Fruit fly (Drosophila melanogaster): ENCODE results near the gene S6kII.

The S6kII gene

DNA sequence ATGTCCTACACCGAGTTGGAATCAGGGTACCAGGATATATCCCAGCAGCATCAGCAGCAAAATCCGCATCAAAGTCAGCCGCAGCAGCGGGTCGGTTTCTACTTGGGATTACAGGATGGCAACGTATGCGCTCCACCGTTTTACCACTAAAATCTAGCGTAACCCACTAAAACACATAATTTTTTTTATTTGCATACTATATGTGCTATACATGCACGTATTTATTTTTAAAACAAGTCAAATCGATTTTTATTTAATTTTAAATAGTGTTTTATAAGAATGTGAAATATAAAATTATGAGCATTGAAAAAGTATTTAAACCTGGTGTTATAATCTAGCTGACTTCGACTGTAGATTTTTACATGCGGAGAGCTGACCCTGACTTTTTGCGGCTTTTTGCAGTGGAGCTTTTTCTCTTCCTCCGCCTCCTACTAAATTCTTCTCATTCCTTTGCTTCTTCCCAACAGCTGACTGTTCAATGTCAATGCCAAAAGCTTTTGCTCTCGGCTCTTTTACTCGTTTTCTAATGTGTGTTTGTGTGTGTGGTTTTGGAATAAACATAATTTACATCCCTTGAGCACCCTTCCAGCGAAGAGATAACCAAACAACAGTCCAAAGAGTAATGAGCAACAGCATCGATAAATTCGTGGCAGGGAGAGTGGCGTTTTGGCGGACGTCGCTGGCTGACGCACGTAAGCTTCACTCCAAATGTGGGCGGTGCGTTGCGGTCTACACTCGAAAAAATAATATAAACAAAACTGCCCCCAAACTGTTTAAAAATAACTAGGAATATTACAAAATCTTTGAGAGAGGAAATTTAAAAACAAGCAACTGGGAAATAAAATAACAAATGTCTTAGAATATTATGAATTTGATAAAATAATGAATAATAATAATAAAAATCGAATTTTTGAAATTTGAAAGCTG is 41.8 kb upstream of the S6kII start (continued):
- no peak for TF ChIP-seq Nf-YA (GFP tag; IDR thresholded peaks at IDR 0.05)
- no peak for TF ChIP-seq CG10274 (GFP tag; optimal IDR thresholded peaks at IDR 0.05)
- peak; percentile 6 for TF ChIP-seq CG15514 (GFP tag; optimal IDR thresholded peaks at IDR 0.05)
- TF ChIP-seq jigr1 (GFP tag; IDR thresholded peaks at IDR 0.05): no peak
- TF ChIP-seq peb (GFP tag; IDR thresholded peaks at IDR 0.05): no peak
- no peak for TF ChIP-seq CG17912 (GFP tag; optimal IDR thresholded peaks at IDR 0.05)
- peak; percentile 55; the same call in 1 of the 2 replicates for TF ChIP-seq CG17328 (GFP tag; IDR thresholded peaks at IDR 0.05)
- TF ChIP-seq CG11093 (GFP tag; IDR thresholded peaks at IDR 0.05): 0 out of 3 replicates have a peak, but pooled peaks have one; percentile 33
- TF ChIP-seq CG8388 (GFP tag; optimal IDR thresholded peaks at IDR 0.05): peak; percentile 6
- no peak for TF ChIP-seq Atf3 (GFP tag; optimal IDR thresholded peaks at IDR 0.05)
- TF ChIP-seq Drgx (GFP tag; IDR thresholded peaks at IDR 0.05): no peak
- TF ChIP-seq ato (GFP tag; IDR thresholded peaks at IDR 0.05; ENCODE audit: partially characterized antibody): no peak
- no peak for TF ChIP-seq kni (GFP tag; optimal IDR thresholded peaks at IDR 0.05)
- no peak for TF ChIP-seq CG1529 (GFP tag; optimal IDR thresholded peaks at IDR 0.05)
- TF ChIP-seq tgo (GFP tag; IDR thresholded peaks at IDR 0.05): peak; percentile 59; the same call in 2 of the 3 replicates
- peak; percentile 56; the same call in 1 of the 2 replicates for TF ChIP-seq vvl (GFP tag; IDR thresholded peaks at IDR 0.05)
- peak; percentile 44 for TF ChIP-seq grau (tag; optimal IDR thresholded peaks at IDR 0.05)
- TF ChIP-seq ara (GFP tag; IDR thresholded peaks at IDR 0.05): no peak
- TF ChIP-seq lola (GFP tag; optimal IDR thresholded peaks at IDR 0.05): no peak
- 0 out of 3 replicates have a peak, but pooled peaks have one; percentile 48 for TF ChIP-seq CG34422 (GFP tag; IDR thresholded peaks at IDR 0.05)
- TF ChIP-seq CG10462 (GFP tag; optimal IDR thresholded peaks at IDR 0.05): no peak
- no peak for TF ChIP-seq CG33213 (GFP tag; optimal IDR thresholded peaks at IDR 0.05)

DNA sequence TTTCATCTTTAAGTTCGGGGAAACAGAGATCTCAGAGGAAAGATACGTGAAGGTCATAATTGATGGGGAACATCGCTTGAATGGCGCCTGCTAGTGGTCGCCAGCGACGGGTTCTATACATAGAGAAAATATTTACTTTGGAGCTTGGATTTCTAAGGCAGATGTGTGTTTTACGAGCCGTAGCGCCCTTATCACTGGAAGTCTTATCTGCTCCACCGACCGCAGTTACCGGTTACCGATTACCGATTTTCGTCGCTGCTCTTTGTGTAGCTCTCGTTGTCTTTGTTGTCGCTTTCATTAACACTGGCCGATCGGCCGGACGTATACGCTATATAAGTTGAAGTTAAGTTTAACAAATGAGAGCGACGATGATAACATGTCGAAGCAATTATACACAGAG is 39.2 kb upstream of the S6kII start:
- no peak for TF ChIP-seq gfzf (GFP tag; optimal IDR thresholded peaks at IDR 0.05)
- TF ChIP-seq CG10543 (GFP tag; optimal IDR thresholded peaks at IDR 0.05): peak; percentile 36
- no peak for TF ChIP-seq CG12219 (GFP tag; optimal IDR thresholded peaks at IDR 0.05)
- no peak for TF ChIP-seq CG9215 (GFP tag; IDR thresholded peaks at IDR 0.05)
- 0 out of 4 replicates have a peak, but pooled peaks have one; percentile 43 for TF ChIP-seq chinmo (GFP tag; IDR thresholded peaks at IDR 0.05; ENCODE audit: partially characterized antibody)
- no peak for TF ChIP-seq CG8924 (tag; optimal IDR thresholded peaks at IDR 0.05)
- no peak for TF ChIP-seq NFAT (GFP tag; IDR thresholded peaks at IDR 0.05)
- no peak for TF ChIP-seq CG17802 (tag; optimal IDR thresholded peaks at IDR 0.05)
- peak; percentile 18; the same call in 1 of the 2 replicates for TF ChIP-seq amos (GFP tag; IDR thresholded peaks at IDR 0.05; ENCODE audit: partially characterized antibody)
- TF ChIP-seq CTCF (GFP tag; optimal IDR thresholded peaks at IDR 0.05): no peak
- TF ChIP-seq mirr (GFP tag; optimal IDR thresholded peaks at IDR 0.05): peak; percentile 55
- TF ChIP-seq crol (GFP tag; IDR thresholded peaks at IDR 0.05): no peak
- TF ChIP-seq CG12769 (tag; optimal IDR thresholded peaks at IDR 0.05): peak; percentile 35
- TF ChIP-seq exex (tag; optimal IDR thresholded peaks at IDR 0.05): peak; percentile 19
- peak; percentile 39; the same call in 1 of the 2 replicates for TF ChIP-seq GATAe (GFP tag; conservative IDR thresholded peaks at IDR 0.05)
- TF ChIP-seq sug (tag; optimal IDR thresholded peaks at IDR 0.05): peak; percentile 55
- TF ChIP-seq Deaf1 (tag; optimal IDR thresholded peaks at IDR 0.05): peak; percentile 71
- no peak for TF ChIP-seq CG16813 (GFP tag; IDR thresholded peaks at IDR 0.05; ENCODE audit: partially characterized antibody)
- peak; percentile 71 for TF ChIP-seq CG34376 (GFP tag; optimal IDR thresholded peaks at IDR 0.05)
- no peak for TF ChIP-seq gcm2 (GFP tag; optimal IDR thresholded peaks at IDR 0.05)
- no peak for TF ChIP-seq ERR (GFP tag; optimal IDR thresholded peaks at IDR 0.05)
- TF ChIP-seq CG13894 (tag; optimal IDR thresholded peaks at IDR 0.05): peak; percentile 94
- 0 out of 2 replicates have a peak, but pooled peaks have one; percentile 4 for TF ChIP-seq Xrp1 (GFP tag; IDR thresholded peaks at IDR 0.05)
- TF ChIP-seq CG10654 (GFP tag; optimal IDR thresholded peaks at IDR 0.05): no peak
- TF ChIP-seq CG2199 (GFP tag; IDR thresholded peaks at IDR 0.05): peak; percentile 89
- no peak for TF ChIP-seq ftz-f1 (GFP tag; optimal IDR thresholded peaks at IDR 0.05)
- no peak for TF ChIP-seq CG11723 (GFP tag; optimal IDR thresholded peaks at IDR 0.05)
